Worm (Caenorhabditis elegans) whole organism, mixed stage, embryonic: ENCODE data around the gene lips-9.

Experiments used
- ceh-83 ChIP-seq: fragments of 200-800 bp; sonication (Bioruptor generic); optimal IDR thresholded peaks from 2 replicates; lab custom pipeline; 2018; ENCODE audit warnings: mild to moderate bottlenecking, missing genetic modification characterization, missing compliant biosample characterization
- elt-1 ChIP-seq: sonication (generic microtip); optimal IDR thresholded peaks from 2 replicates; lab custom pipeline; 2017; ENCODE audit warnings: missing genetic modification characterization, mild to moderate bottlenecking, missing compliant biosample characterization, antibody characterized with exemption, moderate library complexity, borderline replicate concordance; ENCODE audit not compliant: insufficient read depth
- ham-2 ChIP-seq: fragments of 200-800 bp; sonication (Bioruptor generic); optimal IDR thresholded peaks from 2 replicates; lab custom pipeline; 2018; ENCODE audit warnings: mild to moderate bottlenecking, missing genetic modification characterization, missing compliant biosample characterization
- nhr-12 ChIP-seq: fragments of 150-350 bp; optimal IDR thresholded peaks from 2 replicates; lab custom pipeline; 2014; ENCODE audit warnings: missing biosample characterization, missing genetic modification characterization
- nhr-237 ChIP-seq: fragments of 150-350 bp; optimal IDR thresholded peaks from 2 replicates; lab custom pipeline; 2014; ENCODE audit warnings: missing biosample characterization, missing genetic modification characterization
- nhr-28 ChIP-seq: fragments of 150-350 bp; optimal IDR thresholded peaks from 2 replicates; lab custom pipeline; 2014; ENCODE audit warnings: missing biosample characterization, missing genetic modification characterization
- nhr-76 ChIP-seq: sonication (generic microtip); optimal IDR thresholded peaks from 2 replicates; lab custom pipeline; 2017; ENCODE audit warnings: missing biosample characterization, missing genetic modification characterization
- pha-4 ChIP-seq: fragments of 150-350 bp; optimal IDR thresholded peaks from 2 replicates; lab custom pipeline; 2018; ENCODE audit warnings: missing biosample characterization, missing genetic modification reagents, missing genetic modification characterization
- snpc-4 ChIP-seq: fragments of 150-350 bp; optimal IDR thresholded peaks from 2 replicates; lab custom pipeline; 2014; ENCODE audit warnings: missing biosample characterization, missing genetic modification characterization
- tbx-8 ChIP-seq: fragments of 200-800 bp; sonication (Bioruptor generic); optimal IDR thresholded peaks from 2 replicates; lab custom pipeline; 2018; ENCODE audit warnings: mild to moderate bottlenecking, missing genetic modification characterization, moderate library complexity, missing compliant biosample characterization
- unc-39 ChIP-seq: fragments of 150-350 bp; optimal IDR thresholded peaks from 2 replicates; lab custom pipeline; 2014; ENCODE audit warnings: missing biosample characterization, missing genetic modification characterization

ce11 chrII:12921478-12921877, 13.7 kb downstream of the lips-9 start:
- TF ChIP-seq elt-1 (tag; lab: Kevin White, UChicago) (no peak), unc-39 (tag; lab: Kevin White, UChicago) (no peak), nhr-28 (tag; lab: Kevin White, UChicago) (no peak), snpc-4 (tag; lab: Kevin White, UChicago) (no peak), ceh-83 (no peak), nhr-237 (tag; lab: Kevin White, UChicago) (no peak), pha-4 (tag; lab: Kevin White, UChicago) (no peak), nhr-76 (tag; lab: Kevin White, UChicago) (no peak), tbx-8 (GFP tag; lab: Kevin White, UChicago) (no peak), nhr-12 (no peak), ham-2 (GFP tag; lab: Kevin White, UChicago) (no peak)
